Worm (Caenorhabditis elegans): ENCODE measurements around the gene glb-34.

DNA sequence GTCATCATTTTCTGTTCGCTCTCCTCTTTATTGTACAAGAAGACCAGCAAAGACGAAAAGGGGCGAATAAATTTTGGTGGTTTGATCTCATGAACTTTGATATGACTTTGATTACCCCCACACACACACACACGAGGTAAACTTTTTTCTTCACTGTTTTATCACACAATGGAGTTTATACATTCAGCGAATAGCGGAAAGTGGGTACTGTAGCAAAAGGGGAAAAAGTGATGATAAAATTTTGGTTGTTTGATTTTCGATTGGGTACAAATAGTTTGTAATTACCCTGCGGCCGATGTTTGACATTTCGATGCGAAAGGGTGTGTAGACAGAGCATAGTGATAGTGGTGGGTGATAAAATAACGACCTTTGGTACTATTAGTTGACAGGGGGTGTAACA, 21.7 kb upstream of the glb-34 start:
- TF ChIP-seq ceh-62 (tag; optimal IDR thresholded peaks at IDR 0.05) (no peak), ama-1 (optimal IDR thresholded peaks at IDR 0.05) (no peak), R02D3.7 (tag; optimal IDR thresholded peaks at IDR 0.05) (no peak), ceh-82 (tag; optimal IDR thresholded peaks at IDR 0.05) (no peak), ceh-32 (tag; optimal IDR thresholded peaks at IDR 0.05; ENCODE audit: poor library complexity) (no peak), zip-2 (tag; optimal IDR thresholded peaks at IDR 0.05) (peak; percentile 61), unc-62 (GFP tag; optimal IDR thresholded peaks at IDR 0.05 in 1 of 2) (peak; percentile 84 to 98), unc-62 (tag; optimal IDR thresholded peaks at IDR 0.05) (no peak)
